Worm (Caenorhabditis elegans) whole organism, L1 larva: ENCODE data around the gene Y17D7C.1.

ENCODE experiments used
- C04F5.9 ChIP-seq: sonication (generic microtip); optimal IDR thresholded peaks from 2 replicates; lab custom pipeline; 2016; ENCODE audit warnings: missing genetic modification characterization, missing compliant biosample characterization
- C16A3.4 ChIP-seq: fragments of 150-350 bp; optimal IDR thresholded peaks from 2 replicates; lab custom pipeline; 2014; ENCODE audit warnings: missing biosample characterization, missing genetic modification characterization
- F16B12.6 ChIP-seq: fragments of 150-350 bp; optimal IDR thresholded peaks from 2 replicates; lab custom pipeline; 2014; ENCODE audit warnings: missing biosample characterization, missing genetic modification characterization
- aly-2 ChIP-seq: fragments of 150-350 bp; optimal IDR thresholded peaks from 2 replicates; lab custom pipeline; 2014; ENCODE audit warnings: missing biosample characterization, missing genetic modification characterization
- ama-1 ChIP-seq: fragments of 150-350 bp; optimal IDR thresholded peaks from 2 replicates; lab custom pipeline; 2014
- blmp-1 ChIP-seq: fragments of 150-350 bp; optimal IDR thresholded peaks from 2 replicates; lab custom pipeline; 2014; ENCODE audit warnings: missing biosample characterization, missing genetic modification characterization
- ceh-8 ChIP-seq: fragments of 200-800 bp; sonication (Bioruptor generic); optimal IDR thresholded peaks from 2 replicates; lab custom pipeline; 2018; ENCODE audit warnings: mild to moderate bottlenecking, missing genetic modification characterization, moderate library complexity, missing compliant biosample characterization
- ceh-82 ChIP-seq, 3 experiments: fragments of 150-350 bp in 1 of 3; sonication (generic microtip) in 2 of 3; optimal IDR thresholded peaks; 2 replicates each; lab custom pipeline; 2014 to 2017; ENCODE audit warnings: missing biosample characterization in 3 of 3, missing genetic modification characterization in 3 of 3
- ceh-88 ChIP-seq: fragments of 200-800 bp; sonication (Bioruptor generic); IDR thresholded peaks from 2 replicates; pipeline ENCODE4 v1.3.6; 2022; ENCODE audit warnings: missing genetic modification characterization, missing compliant biosample characterization
- dpl-1 ChIP-seq, 3 experiments: fragments of 150-350 bp in 2 of 3; sonication (generic microtip) in 1 of 3; optimal IDR thresholded peaks; 2 replicates each; lab custom pipeline; 2014 to 2017; ENCODE audit warnings: missing biosample characterization in 3 of 3, missing genetic modification characterization in 3 of 3, missing genetic modification reagents in 3 of 3
- efl-1 ChIP-seq, 4 experiments: fragments of 150-350 bp; optimal IDR thresholded peaks in 3 of 4; peaks in 1 of 4; 1 replicate in 1 of 4; 2 replicates in 3 of 4; lab custom pipeline; 2014; ENCODE audit warnings: missing biosample characterization in 2 of 4, missing genetic modification characterization in 2 of 4, missing genetic modification reagents in 2 of 4
- egl-13 ChIP-seq: sonication (generic microtip); optimal IDR thresholded peaks from 2 replicates; lab custom pipeline; 2016; ENCODE audit warnings: missing genotype, missing genetic modification reagents, missing genetic modification characterization, missing compliant biosample characterization
- egl-27 ChIP-seq, 2 experiments: fragments of 150-350 bp in 1 of 2; sonication (generic microtip); optimal IDR thresholded peaks; 3 replicates each; lab custom pipeline; 2017 to 2018; ENCODE audit warnings: missing biosample characterization in 2 of 2, missing genetic modification characterization in 2 of 2, missing genetic modification reagents in 2 of 2
- fkh-4 ChIP-seq: sonication (generic microtip); optimal IDR thresholded peaks from 2 replicates; lab custom pipeline; 2016; ENCODE audit warnings: missing compliant biosample characterization, missing genetic modification characterization, borderline replicate concordance
- fos-1 ChIP-seq: fragments of 150-350 bp; optimal IDR thresholded peaks from 2 replicates; lab custom pipeline; 2014; ENCODE audit warnings: missing biosample characterization, missing genetic modification characterization
- grh-1 ChIP-seq: fragments of 200-800 bp; sonication (Bioruptor generic); IDR thresholded peaks from 2 replicates; pipeline ENCODE4 v1.3.6; 2022; ENCODE audit warnings: missing genetic modification reagents, missing genetic modification characterization, missing compliant biosample characterization
- hlh-4 ChIP-seq: sonication (generic microtip); optimal IDR thresholded peaks from 2 replicates; lab custom pipeline; 2016; ENCODE audit warnings: mild to moderate bottlenecking, missing genetic modification characterization, missing compliant biosample characterization
- hpl-2 ChIP-seq: fragments of 150-350 bp; optimal IDR thresholded peaks from 2 replicates; lab custom pipeline; 2014; ENCODE audit warnings: missing biosample characterization, missing genetic modification reagents, missing genetic modification characterization
- irx-1 ChIP-seq: sonication (generic microtip); optimal IDR thresholded peaks from 2 replicates; lab custom pipeline; 2016; ENCODE audit warnings: missing genetic modification characterization, missing compliant biosample characterization
- isw-1 ChIP-seq: fragments of 200-800 bp; sonication (Bioruptor generic); IDR thresholded peaks from 2 replicates; pipeline ENCODE4 v1.3.6; 2022; ENCODE audit warnings: missing genetic modification characterization, missing compliant biosample characterization
- lir-3 ChIP-seq: sonication (generic microtip); optimal IDR thresholded peaks from 2 replicates; lab custom pipeline; 2016; ENCODE audit warnings: mild to moderate bottlenecking, missing genetic modification characterization, moderate library complexity, missing compliant biosample characterization; ENCODE audit not compliant: poor library complexity
- lsy-2 ChIP-seq, 2 experiments: fragments of 150-350 bp; optimal IDR thresholded peaks; 2 replicates each; lab custom pipeline; 2014; ENCODE audit warnings: missing biosample characterization in 2 of 2, missing genetic modification characterization in 2 of 2
- mab-9 ChIP-seq: fragments of 200-800 bp; sonication (Bioruptor generic); IDR thresholded peaks from 2 replicates; pipeline ENCODE4 v1.3.6; 2022; ENCODE audit warnings: missing genetic modification reagents, missing genetic modification characterization, missing compliant biosample characterization
- mep-1 ChIP-seq: fragments of 150-350 bp; optimal IDR thresholded peaks from 2 replicates; lab custom pipeline; 2014; ENCODE audit warnings: missing biosample characterization, missing genetic modification characterization
- nhr-19 ChIP-seq: fragments of 200-800 bp; sonication (Bioruptor generic); conservative IDR thresholded peaks from 2 replicates; pipeline ENCODE4 v1.3.6; 2022; ENCODE audit warnings: missing genetic modification characterization, missing compliant biosample characterization
- nhr-20 ChIP-seq: sonication (generic microtip); optimal IDR thresholded peaks from 2 replicates; lab custom pipeline; 2016; ENCODE audit warnings: mild to moderate bottlenecking, missing genetic modification characterization, missing compliant biosample characterization
- pag-3 ChIP-seq: sonication (generic microtip); optimal IDR thresholded peaks from 2 replicates; lab custom pipeline; 2017; ENCODE audit warnings: missing genetic modification characterization, mild to moderate bottlenecking, missing compliant biosample characterization, antibody characterized with exemption, borderline replicate concordance; ENCODE audit not compliant: insufficient read depth
- pax-3 ChIP-seq: fragments of 200-800 bp; sonication (Bioruptor generic); optimal IDR thresholded peaks from 2 replicates; lab custom pipeline; 2018; ENCODE audit warnings: mild to moderate bottlenecking, missing genetic modification characterization, moderate library complexity, missing compliant biosample characterization
- pqm-1 ChIP-seq: sonication (generic microtip); optimal IDR thresholded peaks from 3 replicates; lab custom pipeline; 2017; ENCODE audit warnings: missing biosample characterization, missing genetic modification characterization
- sup-37 ChIP-seq: fragments of 200-800 bp; sonication (Bioruptor generic); optimal IDR thresholded peaks from 2 replicates; lab custom pipeline; 2018; ENCODE audit warnings: mild to moderate bottlenecking, missing genetic modification characterization, missing compliant biosample characterization
- tbx-2 ChIP-seq: sonication (generic microtip); optimal IDR thresholded peaks from 2 replicates; lab custom pipeline; 2016; ENCODE audit warnings: missing genetic modification characterization, missing compliant biosample characterization
- unc-86 ChIP-seq: sonication (generic microtip); optimal IDR thresholded peaks from 2 replicates; lab custom pipeline; 2016; ENCODE audit warnings: missing genetic modification characterization, missing compliant biosample characterization
- vab-15 ChIP-seq: sonication (generic microtip); optimal IDR thresholded peaks from 2 replicates; lab custom pipeline; 2017; ENCODE audit warnings: missing genotype, mild to moderate bottlenecking, missing genetic modification characterization, missing compliant biosample characterization

Gene Y17D7C.1

DNA sequence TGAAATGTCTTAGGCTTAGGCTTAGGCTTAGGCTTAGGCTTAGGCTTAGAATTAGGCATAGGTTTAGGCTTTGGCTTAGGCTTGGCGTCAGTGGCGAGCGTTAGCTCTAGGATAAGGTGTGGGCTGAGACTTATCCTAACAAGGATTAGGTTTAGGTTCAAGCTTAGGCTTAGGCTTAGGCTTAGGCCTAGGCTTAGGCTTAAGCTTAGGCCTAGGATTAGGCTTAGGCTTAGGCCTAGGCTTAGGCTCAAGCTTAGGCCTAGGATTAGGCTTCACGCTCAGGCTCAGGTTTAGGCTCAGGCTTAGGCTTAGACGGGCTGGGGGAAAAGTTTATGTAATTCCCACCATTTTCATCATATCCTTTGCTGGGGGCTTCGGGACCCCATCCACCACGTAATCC lies 27.6 kb downstream of the Y17D7C.1 start:
- no peak for TF ChIP-seq tbx-2 (tag; lab: Kevin White, UChicago)

DNA sequence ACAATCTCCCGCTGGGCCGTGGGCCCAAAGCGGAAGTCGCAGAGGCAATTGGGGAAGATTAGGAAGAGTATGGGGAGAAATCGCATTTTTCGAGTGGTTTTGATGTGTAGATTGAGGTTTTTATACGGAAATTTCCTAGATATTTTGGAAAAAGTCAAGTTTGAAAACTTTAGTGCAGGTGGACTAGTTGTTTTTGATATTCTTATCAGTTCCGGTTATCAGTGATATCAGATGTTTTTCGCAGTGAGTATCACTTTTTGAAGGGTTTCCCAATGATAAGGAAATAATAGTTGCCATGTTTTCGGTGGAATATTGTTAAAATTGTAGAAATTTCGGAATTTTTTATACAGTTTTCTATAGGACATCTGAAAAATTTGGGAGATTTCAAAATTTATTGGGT lies 28.0 kb downstream of the Y17D7C.1 start, which contains the start of gene scl-20:
scl-20 (minus strand) TSS at position 101 of the 400 bp plus-strand sequence.
- TF ChIP-seq dpl-1 (GFP tag; optimal IDR thresholded peaks at IDR 0.05; lab: Kevin White, UChicago) = no peak

DNA sequence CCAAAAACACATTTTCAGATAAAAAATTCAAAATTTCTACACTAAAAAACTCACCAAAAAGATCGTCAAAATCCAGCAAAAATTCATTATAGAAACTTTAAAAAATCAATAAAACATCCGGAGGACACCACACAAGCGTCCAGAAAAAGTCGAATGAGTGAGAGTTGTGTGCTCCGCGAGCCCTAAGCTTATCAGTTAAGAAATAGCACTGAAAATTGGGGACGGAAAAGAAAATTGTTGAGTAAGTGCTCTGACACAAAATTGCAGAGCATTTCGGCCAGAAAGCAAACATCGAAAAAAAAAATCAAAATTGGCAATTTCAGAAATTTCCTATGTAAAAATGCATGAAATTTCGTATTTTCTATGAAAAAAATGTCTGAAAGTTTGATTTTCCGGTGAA lies 31.3 kb downstream of the Y17D7C.1 start:
- TF ChIP-seq grh-1 (GFP tag; lab: Robert Waterston, UW) (no peak), F16B12.6 (no peak), pax-3 (tag; lab: Kevin White, UChicago) (no peak), sup-37 (GFP tag; lab: Kevin White, UChicago) (no peak), aly-2 (tag; lab: Kevin White, UChicago) (no peak), isw-1 (no peak)

DNA sequence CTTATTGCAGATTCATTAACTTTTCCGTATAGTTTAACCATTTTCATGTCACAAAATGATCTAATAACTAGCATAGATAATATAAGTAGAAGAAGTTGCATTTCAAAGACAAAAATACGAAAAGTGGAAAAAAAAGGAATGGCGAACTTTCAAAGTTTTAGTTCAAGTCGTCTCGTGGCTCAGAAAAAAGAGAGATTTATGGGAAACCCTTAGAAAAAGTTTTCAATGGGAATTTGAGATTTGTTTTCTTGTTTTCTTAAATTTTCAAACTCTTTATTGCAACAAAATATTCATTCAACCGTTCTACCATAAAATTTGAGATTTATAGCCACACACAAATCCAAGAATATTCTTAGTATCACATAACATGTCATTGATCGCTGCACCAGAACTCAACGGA lies 35.7 kb downstream of the Y17D7C.1 start, which contains the start of gene clec-250:
clec-250 (minus strand) TSS at position 101 of the 400 bp plus-strand sequence.
- TF ChIP-seq fkh-4 (tag; lab: Kevin White, UChicago) = no peak
- no peak for TF ChIP-seq aly-2 (tag; lab: Kevin White, UChicago)

DNA sequence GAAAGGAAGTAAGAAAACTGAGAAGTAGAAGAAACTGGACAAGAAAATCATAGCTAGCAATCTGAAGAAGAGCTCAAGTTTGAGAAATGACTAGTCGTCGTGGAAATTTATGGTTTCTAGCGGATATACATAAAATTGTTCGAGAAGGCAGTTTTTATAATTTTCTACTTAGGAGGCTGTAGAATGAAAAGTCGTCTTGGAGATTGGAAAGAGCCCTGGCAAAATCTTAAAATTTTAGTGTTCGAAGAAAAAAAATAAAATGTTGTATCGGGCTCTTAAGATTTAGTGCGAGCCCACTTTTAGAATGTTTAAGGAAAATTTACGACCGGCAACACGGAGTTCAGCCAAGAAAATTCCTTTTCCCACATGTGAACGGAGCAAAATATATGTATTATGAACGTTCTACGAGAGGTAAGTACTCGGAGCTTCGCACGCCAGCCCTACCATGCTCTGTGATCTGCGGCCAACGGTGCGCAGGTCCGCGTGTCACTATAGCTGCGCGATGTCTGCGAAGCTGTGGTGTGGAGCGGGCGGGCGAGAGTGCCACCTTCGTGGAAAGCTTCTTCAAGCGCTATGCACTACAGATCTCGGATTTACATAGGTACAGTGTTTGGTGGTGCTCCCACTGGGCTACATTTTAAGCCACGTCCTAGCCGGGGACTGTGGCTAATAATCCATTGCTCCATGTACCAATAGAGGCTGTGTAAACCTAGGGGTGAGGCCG lies 40.7 kb downstream of the Y17D7C.1 start, which contains the start of gene clec-251:
clec-251 (minus strand) TSS at position 51 of the 724 bp plus-strand sequence.
- TF ChIP-seq hlh-4 (tag; lab: Kevin White, UChicago) (no peak), blmp-1 (tag; lab: Kevin White, UChicago) (no peak), lsy-2 (tag; optimal IDR thresholded peaks at IDR 0.05; lab: Kevin White, UChicago) (no peak), pax-3 (tag; lab: Kevin White, UChicago) (no peak), vab-15 (tag; lab: Kevin White, UChicago) (no peak), fkh-4 (tag; lab: Kevin White, UChicago) (no peak)

DNA sequence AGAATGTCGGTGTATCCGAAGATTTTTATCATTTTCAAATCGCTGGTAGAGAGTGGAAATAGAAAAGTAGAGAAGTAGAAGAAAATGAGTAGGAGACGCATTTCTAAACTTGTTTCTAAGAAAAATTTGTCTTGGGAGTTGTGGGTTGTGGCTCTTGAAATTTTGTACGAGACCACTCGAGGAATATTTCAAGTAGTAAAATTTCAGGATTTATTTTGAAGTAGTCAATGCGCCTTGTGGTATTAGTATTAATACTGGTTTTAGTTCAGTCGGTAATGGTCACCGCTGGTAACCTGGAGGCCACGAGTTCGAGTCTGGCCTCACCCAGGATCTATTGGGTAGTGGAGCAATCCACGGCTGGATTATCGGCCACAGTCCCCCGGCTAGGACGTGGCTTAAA lies 42.4 kb downstream of the Y17D7C.1 start, which contains the start of gene clec-252:
clec-252 (minus strand) TSS at position 101 of the 400 bp plus-strand sequence.
- TF ChIP-seq C16A3.4 (tag; lab: Kevin White, UChicago) (no peak), mab-9 (no peak), unc-86 (no peak), ceh-82 (tag; optimal IDR thresholded peaks at IDR 0.05; lab: Kevin White, UChicago) (no peak), ceh-8 (GFP tag; lab: Kevin White, UChicago) (no peak), mep-1 (tag; lab: Kevin White, UChicago) (no peak), efl-1 (optimal IDR thresholded peaks at IDR 0.05; lab: Kevin White, UChicago) (no peak), efl-1 (GFP tag; optimal IDR thresholded peaks at IDR 0.05 in 1 of 2; lab: Kevin White, UChicago) (no peak), hpl-2 (GFP tag; lab: Kevin White, UChicago) (no peak), egl-13 (no peak), ama-1 (lab: Kevin White, UChicago) (no peak), irx-1 (tag; lab: Kevin White, UChicago) (no peak), aly-2 (tag; lab: Kevin White, UChicago) (no peak), nhr-20 (tag; lab: Kevin White, UChicago) (no peak), nhr-19 (GFP tag; lab: Robert Waterston, UW) (no peak), fos-1 (no peak), lir-3 (tag; lab: Kevin White, UChicago) (no peak)

DNA sequence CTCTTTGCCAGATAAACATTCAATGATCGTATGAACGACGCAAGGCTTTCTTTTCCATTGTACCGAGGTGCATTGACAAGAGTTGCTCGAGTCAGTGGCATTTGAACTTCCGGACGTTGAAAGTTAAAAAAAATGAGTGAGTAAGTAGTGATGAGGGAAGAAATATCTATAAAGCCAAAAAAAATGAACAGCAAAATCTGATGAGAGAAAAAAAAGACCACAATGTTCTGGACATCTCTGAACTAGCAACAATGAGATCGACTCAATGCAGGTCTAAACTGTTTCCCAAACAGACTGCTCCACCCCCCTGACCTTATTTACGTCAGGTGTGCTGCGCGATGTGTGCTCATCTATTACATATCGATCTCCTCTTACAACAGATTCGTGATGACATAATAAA lies 44.1 kb downstream of the Y17D7C.1 start, which contains the start of the genes F11D11.21 and F11D11.12:
F11D11.21 (minus strand) TSS at position 101 of the 400 bp plus-strand sequence.
F11D11.12 (minus strand) TSS at position 238 of the 400 bp plus-strand sequence.
- TF ChIP-seq ceh-88 (GFP tag; lab: Robert Waterston, UW) = no peak
- TF ChIP-seq pqm-1 (tag; lab: Kevin White, UChicago) = no peak
- TF ChIP-seq pag-3 (tag; lab: Kevin White, UChicago) = no peak
- no peak for TF ChIP-seq aly-2 (tag; lab: Kevin White, UChicago)
- no peak for TF ChIP-seq tbx-2 (tag; lab: Kevin White, UChicago)
- TF ChIP-seq mab-9 = no peak
- no peak for TF ChIP-seq C04F5.9
- TF ChIP-seq isw-1 = no peak
- no peak for TF ChIP-seq egl-27 (tag; optimal IDR thresholded peaks at IDR 0.05; lab: Kevin White, UChicago)
- TF ChIP-seq lsy-2 (tag; optimal IDR thresholded peaks at IDR 0.05; lab: Kevin White, UChicago) = no peak
